Worm (Caenorhabditis elegans) whole organism, L2 larva: ENCODE data around the gene srw-62.

Experiments
- aly-2 ChIP-seq: fragments of 150-350 bp; optimal IDR thresholded peaks from 2 replicates; lab custom pipeline; 2014; ENCODE audit warnings: missing biosample characterization, missing genetic modification characterization
- crh-2 ChIP-seq: sonication (generic microtip); optimal IDR thresholded peaks from 2 replicates; lab custom pipeline; 2017; ENCODE audit warnings: missing biosample characterization, missing genetic modification characterization
- elt-3 ChIP-seq: sonication (generic microtip); optimal IDR thresholded peaks from 2 replicates; lab custom pipeline; 2017; ENCODE audit warnings: missing biosample characterization, missing genetic modification characterization
- mdl-1 ChIP-seq, 2 experiments: fragments of 150-350 bp in 1 of 2; sonication (generic microtip) in 1 of 2; optimal IDR thresholded peaks; 2 replicates each; lab custom pipeline; 2017; ENCODE audit warnings: missing biosample characterization in 2 of 2, missing genetic modification characterization in 2 of 2
- nhr-12 ChIP-seq: fragments of 150-350 bp; optimal IDR thresholded peaks from 2 replicates; lab custom pipeline; 2014; ENCODE audit warnings: missing biosample characterization, missing genetic modification characterization
- nhr-237 ChIP-seq: fragments of 150-350 bp; optimal IDR thresholded peaks from 2 replicates; lab custom pipeline; 2014; ENCODE audit warnings: missing biosample characterization, missing genetic modification characterization
- unc-39 ChIP-seq: fragments of 150-350 bp; optimal IDR thresholded peaks from 2 replicates; lab custom pipeline; 2014; ENCODE audit warnings: missing biosample characterization, missing genetic modification characterization
- unc-62 ChIP-seq: fragments of 150-350 bp; optimal IDR thresholded peaks from 2 replicates; lab custom pipeline; 2014; ENCODE audit warnings: missing biosample characterization, missing genetic modification reagents, missing genetic modification characterization

- no peak for TF ChIP-seq aly-2
- no peak for TF ChIP-seq nhr-12 (tag; lab: Kevin White, UChicago)
- TF ChIP-seq elt-3 (tag; lab: Kevin White, UChicago), result no peak
- TF ChIP-seq unc-39 (tag; lab: Kevin White, UChicago), result no peak
- TF ChIP-seq crh-2, result no peak
- TF ChIP-seq unc-62 (GFP tag; lab: Kevin White, UChicago), result no peak
- TF ChIP-seq mdl-1 (tag; optimal IDR thresholded peaks at IDR 0.05; lab: Kevin White, UChicago), result no peak
- TF ChIP-seq nhr-237 (tag; lab: Kevin White, UChicago), result no peak
Observed at ce11 chrII:7817580-7817979, 7.6 kb upstream of the srw-62 start.
